Worm (Caenorhabditis elegans): ENCODE measurements around the gene srj-22.

srj-22 gene

DNA sequence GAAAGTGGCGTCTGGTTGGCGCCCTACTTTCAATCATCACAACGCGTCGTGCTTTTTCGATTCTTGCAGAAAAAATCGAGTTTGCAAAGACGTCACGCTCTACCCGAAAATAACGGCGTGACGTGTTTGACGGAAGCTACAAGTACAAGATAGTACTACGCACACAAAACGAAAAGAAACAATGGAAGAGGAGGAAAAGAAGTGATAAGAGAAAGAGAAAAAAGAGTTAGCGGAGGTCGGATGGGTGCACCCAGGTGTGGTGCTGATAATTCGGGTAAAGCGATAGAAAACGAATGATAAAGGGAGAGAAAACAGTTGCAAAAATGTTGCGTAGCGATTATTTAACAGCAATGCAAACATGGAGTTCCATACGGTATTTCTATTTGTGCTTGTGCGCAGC lies 16.9 kb downstream of the srj-22 start:
- TF ChIP-seq hlh-17 (GFP tag; optimal IDR thresholded peaks at IDR 0.05; ENCODE audit: borderline replicate concordance) (no peak), C34B4.2 (tag; optimal IDR thresholded peaks at IDR 0.05) (no peak), efl-1 (optimal IDR thresholded peaks at IDR 0.05) (no peak), efl-1 (GFP tag; optimal IDR thresholded peaks at IDR 0.05 in 1 of 2) (peak in 1 of 2 experiments; percentile 91), nhr-19 (GFP tag; conservative IDR thresholded peaks at IDR 0.05) (0 out of 2 replicates have a peak, but pooled peaks have one; percentile 6), jun-1 (tag; optimal IDR thresholded peaks at IDR 0.05) (peak; percentile 53), nhr-85 (tag) (peak; percentile 73), ceh-90 (tag; optimal IDR thresholded peaks at IDR 0.05) (no peak), vab-15 (tag; optimal IDR thresholded peaks at IDR 0.05) (no peak), nhr-47 (tag; optimal IDR thresholded peaks at IDR 0.05) (no peak), snu-23 (GFP tag; optimal IDR thresholded peaks at IDR 0.05) (peak; percentile 11), rnt-1 (tag; optimal IDR thresholded peaks at IDR 0.05) (peak; percentile 10), nhr-20 (tag; optimal IDR thresholded peaks at IDR 0.05) (peak; percentile 78), zag-1 (tag; optimal IDR thresholded peaks at IDR 0.05) (no peak), nhr-77 (tag; optimal IDR thresholded peaks at IDR 0.05) (peak; percentile 46), nhr-90 (tag; optimal IDR thresholded peaks at IDR 0.05; ENCODE audit: poor library complexity) (peak; percentile 19), lin-14 (GFP tag; optimal IDR thresholded peaks at IDR 0.05) (peak; percentile 63), unc-130 (tag; optimal IDR thresholded peaks at IDR 0.05) (no peak), lir-3 (tag; optimal IDR thresholded peaks at IDR 0.05; ENCODE audit: poor library complexity) (no peak), nhr-71 (tag; optimal IDR thresholded peaks at IDR 0.05) (peak; percentile 64), sup-37 (GFP tag; optimal IDR thresholded peaks at IDR 0.05) (no peak), fkh-10 (GFP tag; optimal IDR thresholded peaks at IDR 0.05) (no peak), blmp-1 (tag; optimal IDR thresholded peaks at IDR 0.05) (peak; percentile 64), ztf-11 (tag; optimal IDR thresholded peaks at IDR 0.05) (no peak), alr-1 (tag; optimal IDR thresholded peaks at IDR 0.05; ENCODE audit: borderline replicate concordance) (no peak), nhr-76 (tag; optimal IDR thresholded peaks at IDR 0.05) (no peak), grh-1 (GFP tag; IDR thresholded peaks at IDR 0.05) (no peak), lin-35 (GFP tag; optimal IDR thresholded peaks at IDR 0.05) (peak in 1 of 2 experiments; percentile 39), tbx-2 (tag; optimal IDR thresholded peaks at IDR 0.05) (peak; percentile 70), pqm-1 (tag; optimal IDR thresholded peaks at IDR 0.05) (no peak), elt-3 (tag; optimal IDR thresholded peaks at IDR 0.05) (peak in 1 of 6 experiments; percentile 23), swsn-7 (tag; optimal IDR thresholded peaks at IDR 0.05) (no peak), mef-2 (tag; optimal IDR thresholded peaks at IDR 0.05) (no peak), ztf-4 (tag; optimal IDR thresholded peaks at IDR 0.05) (no peak), dsc-1 (tag; optimal IDR thresholded peaks at IDR 0.05) (no peak), egl-13 (tag; optimal IDR thresholded peaks at IDR 0.05) (no peak), ceh-88 (GFP tag; IDR thresholded peaks at IDR 0.05) (no peak), lin-39 (tag; optimal IDR thresholded peaks at IDR 0.05) (no peak), pax-3 (tag; optimal IDR thresholded peaks at IDR 0.05) (no peak), ceh-63 (GFP tag; optimal IDR thresholded peaks at IDR 0.05) (no peak), irx-1 (tag; optimal IDR thresholded peaks at IDR 0.05) (no peak), ama-1 (optimal IDR thresholded peaks at IDR 0.05) (no peak), nhr-84 (tag; optimal IDR thresholded peaks at IDR 0.05) (no peak), tlp-1 (tag; optimal IDR thresholded peaks at IDR 0.05) (no peak), lin-13 (GFP tag; optimal IDR thresholded peaks at IDR 0.05) (no peak), isw-1 (GFP tag; IDR thresholded peaks at IDR 0.05) (no peak), dpl-1 (GFP tag; optimal IDR thresholded peaks at IDR 0.05) (peak in 1 of 3 experiments; percentile 1), snpc-4 (tag; optimal IDR thresholded peaks at IDR 0.05) (no peak), ets-5 (GFP tag; IDR thresholded peaks at IDR 0.05) (no peak), nhr-11 (tag; optimal IDR thresholded peaks at IDR 0.05) (no peak), nhr-237 (tag; optimal IDR thresholded peaks at IDR 0.05) (no peak), zip-4 (GFP tag; optimal IDR thresholded peaks at IDR 0.05) (no peak), elt-2 (tag; optimal IDR thresholded peaks at IDR 0.05) (peak; percentile 96), fkh-8 (tag; optimal IDR thresholded peaks at IDR 0.05) (no peak)

Measured in whole organism, L1 larva.